Worm (Caenorhabditis elegans): Measurements from ENCODE around the gene trim-21.

trim-21 gene

DNA sequence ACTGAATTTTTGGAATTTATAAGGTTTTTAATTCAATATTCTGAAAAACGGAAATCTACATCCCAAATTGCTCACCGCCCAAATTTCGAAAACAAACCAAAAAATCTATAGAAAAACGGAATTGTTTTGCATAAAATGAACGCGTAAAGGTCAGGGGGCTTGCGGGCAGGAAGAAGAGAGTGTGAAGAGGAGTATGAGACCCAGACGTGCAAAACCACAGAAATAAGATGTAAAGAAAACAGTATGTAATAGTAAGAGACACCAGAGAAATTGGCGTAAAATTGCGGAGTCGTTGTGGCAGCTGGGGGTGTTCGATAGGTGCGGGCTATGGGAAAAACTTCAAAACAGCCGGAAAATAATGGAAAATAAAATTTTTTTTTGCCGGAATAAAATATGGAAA is 28.3 kb upstream of the trim-21 start:
- TF ChIP-seq flt-1 (GFP tag; IDR thresholded peaks at IDR 0.05), result no peak
- no peak for TF ChIP-seq klf-2 (GFP tag; conservative IDR thresholded peaks at IDR 0.05)
- no peak for TF ChIP-seq tab-1 (GFP tag; IDR thresholded peaks at IDR 0.05)
- TF ChIP-seq ztf-29 (GFP tag; IDR thresholded peaks at IDR 0.05), result no peak
- no peak for TF ChIP-seq cog-1 (tag; optimal IDR thresholded peaks at IDR 0.05)
- no peak for TF ChIP-seq med-1 (GFP tag; optimal IDR thresholded peaks at IDR 0.05; ENCODE audit: insufficient read depth)
- no peak for TF ChIP-seq T22C8.4 (GFP tag; IDR thresholded peaks at IDR 0.05)

DNA sequence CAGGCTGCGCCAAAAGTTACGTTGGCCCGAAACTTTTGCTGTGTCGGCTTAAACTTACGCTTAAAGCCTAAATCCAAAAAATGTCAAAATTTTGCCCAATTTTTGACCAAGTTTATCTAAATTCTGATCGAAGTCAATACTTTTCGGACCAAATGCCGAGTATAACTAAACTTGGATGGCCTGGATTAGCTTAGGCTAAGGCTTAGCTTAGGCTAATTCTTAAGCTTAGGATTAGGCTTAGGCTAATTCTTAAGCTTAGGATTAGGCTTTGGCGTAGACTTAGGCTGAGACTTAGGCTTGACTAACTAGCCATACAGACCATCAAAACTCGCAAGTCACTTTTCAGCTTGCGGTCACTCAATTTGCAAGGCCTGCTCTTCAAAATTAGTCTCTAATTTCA is 23.5 kb upstream of the trim-21 start:
- TF ChIP-seq ztf-29 (GFP tag; IDR thresholded peaks at IDR 0.05), result no peak
- TF ChIP-seq ztf-23 (GFP tag; IDR thresholded peaks at IDR 0.05), result no peak
- no peak for TF ChIP-seq med-1 (GFP tag; optimal IDR thresholded peaks at IDR 0.05; ENCODE audit: insufficient read depth)
- TF ChIP-seq flt-1 (GFP tag; IDR thresholded peaks at IDR 0.05), result no peak
- TF ChIP-seq ref-1 (GFP tag; conservative IDR thresholded peaks at IDR 0.05), result no peak
- TF ChIP-seq T22C8.4 (GFP tag; IDR thresholded peaks at IDR 0.05), result no peak
- no peak for TF ChIP-seq cog-1 (tag; optimal IDR thresholded peaks at IDR 0.05)
- TF ChIP-seq klf-2 (GFP tag; conservative IDR thresholded peaks at IDR 0.05), result no peak
- TF ChIP-seq tab-1 (GFP tag; IDR thresholded peaks at IDR 0.05), result no peak

ce11 chrII:2335572-2335971 is 22.9 kb upstream of the trim-21 start, which contains the start of gene F43C11.7:
F43C11.7 (plus strand) TSS chrII:2335897.
- no peak for TF ChIP-seq klf-2 (GFP tag; conservative IDR thresholded peaks at IDR 0.05)
- no peak for TF ChIP-seq T22C8.4 (GFP tag; IDR thresholded peaks at IDR 0.05)
- no peak for TF ChIP-seq tab-1 (GFP tag; IDR thresholded peaks at IDR 0.05)
- no peak for TF ChIP-seq ref-1 (GFP tag; conservative IDR thresholded peaks at IDR 0.05)
- no peak for TF ChIP-seq med-1 (GFP tag; optimal IDR thresholded peaks at IDR 0.05; ENCODE audit: insufficient read depth)
- TF ChIP-seq ztf-23 (GFP tag; IDR thresholded peaks at IDR 0.05), result no peak
- no peak for TF ChIP-seq flt-1 (GFP tag; IDR thresholded peaks at IDR 0.05)
- no peak for TF ChIP-seq ztf-29 (GFP tag; IDR thresholded peaks at IDR 0.05)
- TF ChIP-seq cog-1 (tag; optimal IDR thresholded peaks at IDR 0.05), result no peak

ce11 chrII:2332220-2332619 is 19.6 kb upstream of the trim-21 start, which contains the start of gene F43C11.8:
F43C11.8 (plus strand) TSS chrII:2332520.
- TF ChIP-seq ztf-23 (GFP tag; IDR thresholded peaks at IDR 0.05) (no peak), ref-1 (GFP tag; conservative IDR thresholded peaks at IDR 0.05) (no peak)

DNA sequence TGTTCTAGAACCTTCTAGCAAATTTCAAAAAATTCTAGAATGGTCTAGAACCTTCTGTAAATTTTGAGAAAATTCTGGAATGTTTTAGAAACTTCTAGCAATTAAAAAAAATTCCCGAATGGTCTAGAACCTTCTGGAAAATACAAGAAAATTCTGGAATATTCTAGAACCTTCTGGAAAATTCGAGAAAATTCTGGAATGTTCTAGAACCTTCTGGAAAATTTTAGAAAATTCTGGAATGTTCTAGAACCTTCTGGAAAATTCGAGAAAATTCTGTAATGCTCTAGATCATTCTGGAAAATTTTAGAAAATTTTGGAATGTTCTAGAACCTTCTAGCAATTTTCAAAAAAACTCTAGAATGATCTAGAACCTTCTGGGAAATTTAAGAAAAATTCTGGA is 17.8 kb upstream of the trim-21 start:
- TF ChIP-seq flt-1 (GFP tag; IDR thresholded peaks at IDR 0.05) (peak; percentile 63), ref-1 (GFP tag; conservative IDR thresholded peaks at IDR 0.05) (no peak), klf-2 (GFP tag; conservative IDR thresholded peaks at IDR 0.05) (no peak), cog-1 (tag; optimal IDR thresholded peaks at IDR 0.05) (no peak), T22C8.4 (GFP tag; IDR thresholded peaks at IDR 0.05) (no peak), tab-1 (GFP tag; IDR thresholded peaks at IDR 0.05) (no peak), ztf-23 (GFP tag; IDR thresholded peaks at IDR 0.05) (no peak), ztf-29 (GFP tag; IDR thresholded peaks at IDR 0.05) (no peak)

ce11 chrII:2328963-2329442 is 16.4 kb upstream of the trim-21 start, which contains the start of the genes ZK1240.8 and ZK1240.1:
ZK1240.8 (minus strand) TSS chrII:2329063.
ZK1240.1 (plus strand) TSS chrII:2329392.
- no peak for TF ChIP-seq klf-2 (GFP tag; conservative IDR thresholded peaks at IDR 0.05)
- no peak for TF ChIP-seq cog-1 (tag; optimal IDR thresholded peaks at IDR 0.05)
- no peak for TF ChIP-seq ref-1 (GFP tag; conservative IDR thresholded peaks at IDR 0.05)
- TF ChIP-seq ztf-23 (GFP tag; IDR thresholded peaks at IDR 0.05), result no peak
- TF ChIP-seq T22C8.4 (GFP tag; IDR thresholded peaks at IDR 0.05), result no peak
- no peak for TF ChIP-seq tab-1 (GFP tag; IDR thresholded peaks at IDR 0.05)
- no peak for TF ChIP-seq flt-1 (GFP tag; IDR thresholded peaks at IDR 0.05)
- TF ChIP-seq ztf-29 (GFP tag; IDR thresholded peaks at IDR 0.05), result no peak
- no peak for TF ChIP-seq med-1 (GFP tag; optimal IDR thresholded peaks at IDR 0.05; ENCODE audit: insufficient read depth)

DNA sequence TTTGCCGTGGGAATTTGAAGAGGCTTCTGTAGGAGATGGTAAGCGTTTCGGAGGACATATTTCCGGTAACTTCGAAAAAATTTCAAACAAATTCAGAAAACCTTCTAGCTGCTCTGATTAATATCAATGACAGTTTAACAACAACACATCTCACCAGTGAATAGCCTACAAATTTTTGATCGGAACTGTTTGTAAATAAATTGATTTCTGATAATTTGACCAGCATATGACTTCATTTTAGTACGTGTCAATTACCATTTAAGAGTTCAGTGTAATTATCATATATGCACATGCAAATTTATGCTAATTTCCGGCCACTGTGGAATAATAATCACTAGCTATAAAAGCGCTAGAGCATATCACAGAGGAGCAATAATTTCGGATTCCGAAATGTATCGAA is 12.3 kb upstream of the trim-21 start, which contains the start of gene ZK1240.11:
Gene ZK1240.11, plus strand, starts transcription at position 301 of the 400 bp plus-strand sequence.
- TF ChIP-seq klf-2 (GFP tag; conservative IDR thresholded peaks at IDR 0.05) (no peak), tab-1 (GFP tag; IDR thresholded peaks at IDR 0.05) (no peak), flt-1 (GFP tag; IDR thresholded peaks at IDR 0.05) (no peak), T22C8.4 (GFP tag; IDR thresholded peaks at IDR 0.05) (no peak), ztf-29 (GFP tag; IDR thresholded peaks at IDR 0.05) (no peak), med-1 (GFP tag; optimal IDR thresholded peaks at IDR 0.05; ENCODE audit: insufficient read depth) (no peak), cog-1 (tag; optimal IDR thresholded peaks at IDR 0.05) (no peak), ztf-23 (GFP tag; IDR thresholded peaks at IDR 0.05) (no peak), ref-1 (GFP tag; conservative IDR thresholded peaks at IDR 0.05) (no peak)

DNA sequence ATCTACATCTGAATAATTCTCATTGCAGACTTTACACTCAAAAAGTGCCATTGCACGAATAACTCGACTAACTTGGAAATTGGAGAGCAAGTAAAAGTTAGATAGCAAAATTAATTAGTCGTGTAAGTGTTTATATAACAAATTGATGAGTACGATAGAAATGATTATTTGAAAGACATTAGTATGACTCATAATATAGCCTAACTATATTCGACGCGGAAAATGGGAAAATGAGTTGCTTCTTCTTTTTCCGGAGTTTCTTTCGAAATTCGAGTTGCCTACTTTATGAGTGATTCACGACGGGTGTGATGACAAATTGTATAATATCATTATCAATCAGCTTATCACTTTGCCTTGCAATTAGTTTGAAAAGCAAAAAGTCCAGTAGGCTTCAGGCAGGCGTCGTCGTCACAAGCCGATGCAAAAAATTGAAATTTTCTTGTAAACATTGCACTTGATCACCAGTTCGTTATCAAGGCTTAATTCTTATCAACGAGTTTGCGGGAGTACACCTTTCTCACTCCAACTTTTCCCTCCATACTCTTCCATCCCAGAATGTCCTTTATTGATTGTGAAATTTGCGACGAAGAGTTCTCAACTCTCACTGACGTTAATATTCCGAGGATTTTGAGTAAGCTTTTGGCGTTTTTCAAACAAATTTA is 10.3 kb upstream of the trim-21 start, which contains the start of the genes ZK1240.6 and ZK1240.2:
Gene ZK1240.6, minus strand, starts transcription at position 51 of the 662 bp plus-strand sequence.
Gene ZK1240.2, plus strand, starts transcription at position 520 of the 662 bp plus-strand sequence.
- TF ChIP-seq tab-1 (GFP tag; IDR thresholded peaks at IDR 0.05) (no peak), klf-2 (GFP tag; conservative IDR thresholded peaks at IDR 0.05) (no peak), flt-1 (GFP tag; IDR thresholded peaks at IDR 0.05) (no peak), cog-1 (tag; optimal IDR thresholded peaks at IDR 0.05) (no peak), ref-1 (GFP tag; conservative IDR thresholded peaks at IDR 0.05) (no peak), ztf-23 (GFP tag; IDR thresholded peaks at IDR 0.05) (no peak), ztf-29 (GFP tag; IDR thresholded peaks at IDR 0.05) (no peak), med-1 (GFP tag; optimal IDR thresholded peaks at IDR 0.05; ENCODE audit: insufficient read depth) (no peak), T22C8.4 (GFP tag; IDR thresholded peaks at IDR 0.05) (no peak)

DNA sequence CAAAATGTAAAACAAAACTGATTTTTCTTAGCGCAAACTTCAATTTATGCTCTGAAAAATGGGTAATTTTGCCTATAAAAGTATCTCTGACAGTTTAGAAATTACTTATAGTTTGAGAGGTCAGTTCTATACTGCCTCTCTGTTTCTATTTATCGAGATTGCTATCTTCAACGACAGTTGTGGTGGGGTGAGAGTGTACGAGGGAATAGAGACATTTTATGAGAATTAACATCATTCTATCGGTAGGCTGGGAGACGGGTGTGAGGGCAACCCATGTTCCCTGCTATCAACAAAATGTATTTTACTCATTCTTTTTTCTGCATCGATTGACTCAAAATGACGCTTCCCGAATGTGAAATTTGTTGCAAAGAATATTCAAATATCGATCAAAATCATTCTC is 7.5 kb upstream of the trim-21 start, which contains the start of gene ZK1240.3:
Gene ZK1240.3, plus strand, starts transcription at position 238 of the 400 bp plus-strand sequence.
- no peak for TF ChIP-seq T22C8.4 (GFP tag; IDR thresholded peaks at IDR 0.05)
- no peak for TF ChIP-seq flt-1 (GFP tag; IDR thresholded peaks at IDR 0.05)
- TF ChIP-seq med-1 (GFP tag; optimal IDR thresholded peaks at IDR 0.05; ENCODE audit: insufficient read depth), result no peak
- no peak for TF ChIP-seq tab-1 (GFP tag; IDR thresholded peaks at IDR 0.05)
- TF ChIP-seq ztf-23 (GFP tag; IDR thresholded peaks at IDR 0.05), result no peak
